Worm (Caenorhabditis elegans) whole organism, early embryonic: Measurements from ENCODE around the gene Y53F4B.17.

Experiments used
- B0310.2 ChIP-seq: sonication (generic microtip); optimal IDR thresholded peaks from 2 replicates; lab custom pipeline; 2016; ENCODE audit warnings: mild to moderate bottlenecking, missing genetic modification characterization, missing compliant biosample characterization
- F13C5.2 ChIP-seq: sonication (generic microtip); optimal IDR thresholded peaks from 2 replicates; lab custom pipeline; 2017; ENCODE audit warnings: mild to moderate bottlenecking, missing genetic modification characterization, inconsistent platforms, missing compliant biosample characterization
- ama-1 ChIP-seq: fragments of 150-350 bp; optimal IDR thresholded peaks from 2 replicates; lab custom pipeline; 2014
- tbx-11 ChIP-seq: fragments of 200-800 bp; sonication (Bioruptor generic); IDR thresholded peaks from 2 replicates; pipeline ENCODE4 v1.3.6; 2022; ENCODE audit warnings: missing genetic modification characterization, missing compliant biosample characterization
- tbx-37 ChIP-seq: fragments of 200-800 bp; sonication (Bioruptor generic); conservative IDR thresholded peaks from 2 replicates; pipeline ENCODE4 v1.3.6; 2022; ENCODE audit warnings: missing genetic modification reagents, missing genetic modification characterization, missing compliant biosample characterization
- tra-4 ChIP-seq: sonication (generic microtip); optimal IDR thresholded peaks from 2 replicates; lab custom pipeline; 2017; ENCODE audit warnings: missing genetic modification characterization, missing compliant biosample characterization

- no peak for TF ChIP-seq tbx-11 (GFP tag; lab: Robert Waterston, UW)
- TF ChIP-seq tra-4 = no peak
- no peak for TF ChIP-seq ama-1
- TF ChIP-seq F13C5.2 (tag; lab: Kevin White, UChicago) = no peak
- TF ChIP-seq B0310.2 (tag; lab: Kevin White, UChicago) = no peak
- TF ChIP-seq tbx-37 = no peak
Observed at ce11 chrII:15058282-15058681, at the start of gene Y53F4B.17.
